Fruit fly (Drosophila melanogaster) whole organism, embryonic: ENCODE results near the gene Eno.
A peak's percentile ranks its signal among the peaks of the same experiment; 100 is the strongest.

Experiments used
- Blimp-1 ChIP-seq: fragments of 200-800 bp; sonication (Bioruptor generic); optimal IDR thresholded peaks from 3 replicates; lab custom pipeline; 2018; ENCODE audit warnings: missing biosample characterization, missing genetic modification characterization, mild to moderate bottlenecking, moderate library complexity, missing genetic modification reagents
- CG10209 ChIP-seq: fragments of 200-800 bp; sonication (Bioruptor generic); optimal IDR thresholded peaks from 3 replicates; lab custom pipeline; 2017; ENCODE audit warnings: missing biosample characterization, mild to moderate bottlenecking, missing genetic modification characterization, missing genetic modification reagents
- CG11696 ChIP-seq: fragments of 200-800 bp; sonication (Bioruptor generic); IDR thresholded peaks from 2 replicates; pipeline ENCODE4 v1.3.6; 2022; ENCODE audit warnings: missing biosample characterization, missing genetic modification characterization
- CG12155 ChIP-seq: fragments of 200-800 bp; sonication (Bioruptor generic); optimal IDR thresholded peaks from 3 replicates; lab custom pipeline; 2016; ENCODE audit warnings: missing biosample characterization, missing genetic modification characterization
- CG12236 ChIP-seq: fragments of 200-800 bp; sonication (Bioruptor generic); optimal IDR thresholded peaks from 2 replicates; lab custom pipeline; 2016; ENCODE audit warnings: missing biosample characterization, missing genetic modification characterization
- CG13287 ChIP-seq: fragments of 200-800 bp; sonication (Bioruptor generic); IDR thresholded peaks from 2 replicates; pipeline ENCODE4 v1.3.6; 2022; ENCODE audit warnings: missing biosample characterization, missing genetic modification characterization; ENCODE audit not compliant: partially characterized antibody
- CG13894 ChIP-seq: fragments of 200-800 bp; sonication (Bioruptor generic); optimal IDR thresholded peaks from 3 replicates; lab custom pipeline; 2018; ENCODE audit warnings: missing biosample characterization, mild to moderate bottlenecking, missing genetic modification characterization, moderate library complexity
- CG14860 ChIP-seq: fragments of 200-800 bp; sonication (Bioruptor generic); IDR thresholded peaks from 3 replicates; pipeline ENCODE4 v1.3.6; 2022; ENCODE audit warnings: missing biosample characterization, missing genetic modification characterization; ENCODE audit not compliant: partially characterized antibody
- CG15011 ChIP-seq: fragments of 200-800 bp; sonication (Bioruptor generic); optimal IDR thresholded peaks from 3 replicates; lab custom pipeline; 2018; ENCODE audit warnings: missing biosample characterization, mild to moderate bottlenecking, missing genetic modification characterization
- CG30020 ChIP-seq: fragments of 200-800 bp; optimal IDR thresholded peaks from 2 replicates; lab custom pipeline; 2019; ENCODE audit warnings: missing biosample characterization, mild to moderate bottlenecking, missing genetic modification characterization, moderate library complexity
- CG32772 ChIP-seq: fragments of 200-800 bp; sonication (Bioruptor generic); IDR thresholded peaks from 2 replicates; pipeline ENCODE4 v1.3.6; 2022; ENCODE audit warnings: missing biosample characterization, missing genetic modification characterization
- CG4617 ChIP-seq: fragments of 200-800 bp; sonication (Bioruptor generic); optimal IDR thresholded peaks from 3 replicates; lab custom pipeline; 2016; ENCODE audit warnings: missing biosample characterization, missing genetic modification characterization, borderline replicate concordance
- CG5953 ChIP-seq: fragments of 200-800 bp; sonication (Bioruptor generic); IDR thresholded peaks from 2 replicates; pipeline ENCODE4 v1.3.6; 2022; ENCODE audit warnings: missing biosample characterization, missing genetic modification characterization
- CG6791 ChIP-seq: fragments of 200-800 bp; sonication (Bioruptor generic); IDR thresholded peaks from 3 replicates; pipeline ENCODE4 v1.3.6; 2022; ENCODE audit warnings: missing biosample characterization, missing genetic modification characterization; ENCODE audit not compliant: partially characterized antibody
- CG7357 ChIP-seq: fragments of 200-800 bp; sonication (Bioruptor generic); IDR thresholded peaks from 3 replicates; pipeline ENCODE4 v1.3.6; 2022; ENCODE audit warnings: missing biosample characterization, missing genetic modification characterization
- CG8089 ChIP-seq: fragments of 200-800 bp; sonication (Bioruptor generic); optimal IDR thresholded peaks from 3 replicates; lab custom pipeline; 2016; ENCODE audit warnings: missing biosample characterization, missing genetic modification characterization
- CG9727 ChIP-seq: fragments of 200-800 bp; sonication (Bioruptor generic); optimal IDR thresholded peaks from 3 replicates; lab custom pipeline; 2017; ENCODE audit warnings: missing biosample characterization, mild to moderate bottlenecking, missing genetic modification characterization
- CG9817 ChIP-seq: fragments of 200-800 bp; sonication (Bioruptor generic); optimal IDR thresholded peaks from 2 replicates; lab custom pipeline; 2018; ENCODE audit warnings: missing biosample characterization, mild to moderate bottlenecking, missing genetic modification characterization, moderate library complexity
- CkIIα-i1 ChIP-seq: fragments of 200-800 bp; sonication (Bioruptor generic); IDR thresholded peaks from 2 replicates; pipeline ENCODE4 v1.3.6; 2022; ENCODE audit warnings: missing biosample characterization, missing genetic modification characterization
- Dfd ChIP-seq, 2 experiments: fragments of >200 bp; optimal IDR thresholded peaks; 2 replicates each; lab custom pipeline; 2017; ENCODE audit warnings: missing biosample characterization in 2 of 2, missing genetic modification characterization in 2 of 2
- H15 ChIP-seq: fragments of 200-800 bp; sonication (Bioruptor generic); IDR thresholded peaks from 3 replicates; pipeline ENCODE4 v1.3.6; 2022; ENCODE audit warnings: missing biosample characterization, missing genetic modification characterization
- Hey ChIP-seq: fragments of 200-800 bp; sonication (Bioruptor generic); optimal IDR thresholded peaks from 3 replicates; lab custom pipeline; 2018; ENCODE audit warnings: missing biosample characterization, mild to moderate bottlenecking, missing genetic modification characterization
- Hr39 ChIP-seq: fragments of >200 bp; optimal IDR thresholded peaks from 2 replicates; lab custom pipeline; 2017
- Nf-YC ChIP-seq: fragments of 200-800 bp; optimal IDR thresholded peaks from 3 replicates; lab custom pipeline; 2019; ENCODE audit warnings: missing biosample characterization, mild to moderate bottlenecking, missing genetic modification characterization, moderate library complexity
- Oli ChIP-seq: fragments of 200-800 bp; sonication (Bioruptor generic); optimal IDR thresholded peaks from 2 replicates; lab custom pipeline; 2018; ENCODE audit warnings: missing biosample characterization, mild to moderate bottlenecking, missing genetic modification characterization, moderate library complexity
- Rx ChIP-seq: fragments of 200-800 bp; sonication (Bioruptor generic); IDR thresholded peaks from 2 replicates; pipeline ENCODE4 v1.3.6; 2022; ENCODE audit warnings: missing biosample characterization, missing genetic modification characterization
- Vsx1 ChIP-seq: fragments of 200-800 bp; sonication (Bioruptor generic); optimal IDR thresholded peaks from 2 replicates; lab custom pipeline; 2017; ENCODE audit warnings: missing biosample characterization, mild to moderate bottlenecking, missing genetic modification characterization, missing genetic modification reagents
- aop ChIP-seq: fragments of 200-800 bp; sonication (Bioruptor generic); IDR thresholded peaks from 2 replicates; pipeline ENCODE4 v1.3.6; 2022; ENCODE audit warnings: missing biosample characterization, missing genetic modification characterization
- cas ChIP-seq: fragments of 200-800 bp; sonication (Bioruptor generic); IDR thresholded peaks from 2 replicates; pipeline ENCODE4 v1.3.6; 2022; ENCODE audit warnings: missing biosample characterization, missing genetic modification characterization
- chm ChIP-seq: fragments of 200-800 bp; sonication (Bioruptor generic); IDR thresholded peaks from 2 replicates; pipeline ENCODE4 v1.3.6; 2022; ENCODE audit warnings: missing biosample characterization, missing genetic modification characterization
- fu2 ChIP-seq: fragments of 200-800 bp; sonication (Bioruptor generic); optimal IDR thresholded peaks from 2 replicates; lab custom pipeline; 2016; ENCODE audit warnings: missing biosample characterization, missing genetic modification characterization
- gcm2 ChIP-seq: fragments of 200-800 bp; sonication (Bioruptor generic); optimal IDR thresholded peaks from 2 replicates; lab custom pipeline; 2016; ENCODE audit warnings: missing biosample characterization, missing genetic modification characterization
- grn ChIP-seq: fragments of 200-800 bp; sonication (Bioruptor generic); optimal IDR thresholded peaks from 3 replicates; lab custom pipeline; 2017; ENCODE audit warnings: missing biosample characterization, missing genetic modification characterization
- jigr1 ChIP-seq: fragments of 200-800 bp; sonication (Bioruptor generic); IDR thresholded peaks from 3 replicates; pipeline ENCODE4 v1.3.6; 2022; ENCODE audit warnings: missing biosample characterization, missing genetic modification characterization
- jing ChIP-seq: fragments of 200-800 bp; sonication (Bioruptor generic); optimal IDR thresholded peaks from 2 replicates; lab custom pipeline; 2018; ENCODE audit warnings: missing biosample characterization, mild to moderate bottlenecking, missing genetic modification characterization
- lilli ChIP-seq: fragments of 200-800 bp; sonication (Bioruptor generic); optimal IDR thresholded peaks from 3 replicates; lab custom pipeline; 2016; ENCODE audit warnings: missing biosample characterization, missing genetic modification characterization
- luna ChIP-seq: fragments of 200-800 bp; sonication (Bioruptor generic); optimal IDR thresholded peaks from 2 replicates; lab custom pipeline; 2016; ENCODE audit warnings: missing biosample characterization, missing genetic modification characterization
- maf-S ChIP-seq: fragments of 200-800 bp; sonication (Bioruptor generic); optimal IDR thresholded peaks from 2 replicates; lab custom pipeline; 2016; ENCODE audit warnings: missing biosample characterization, missing genetic modification characterization
- pan ChIP-seq, 4 experiments: fragments of >200 bp in 3 of 4; fragments of 200-800 bp in 1 of 4; sonication (Bioruptor generic) in 1 of 4; optimal IDR thresholded peaks in 3 of 4; IDR thresholded peaks in 1 of 4; 2 replicates each; pipeline versions ENCODE4 v1.3.6 to Lab custom; 2017 to 2022; ENCODE audit warnings: missing biosample characterization in 2 of 4, missing genetic modification characterization in 2 of 4, mixed read lengths in 1 of 4
- pnt ChIP-seq: fragments of 200-800 bp; sonication (Bioruptor generic); optimal IDR thresholded peaks from 3 replicates; lab custom pipeline; 2016; ENCODE audit warnings: missing biosample characterization, missing genetic modification characterization
- sd ChIP-seq: fragments of 200-800 bp; sonication (Bioruptor generic); optimal IDR thresholded peaks from 3 replicates; lab custom pipeline; 2018; ENCODE audit warnings: missing biosample characterization, mild to moderate bottlenecking, missing genetic modification characterization, moderate library complexity
- seq ChIP-seq: fragments of 200-800 bp; sonication (Bioruptor generic); IDR thresholded peaks from 2 replicates; pipeline ENCODE4 v1.3.6; 2022; ENCODE audit warnings: missing biosample characterization, missing genetic modification characterization
- sna ChIP-seq: fragments of 200-800 bp; sonication (Bioruptor generic); IDR thresholded peaks from 2 replicates; pipeline ENCODE4 v1.3.6; 2022; ENCODE audit warnings: missing biosample characterization, missing genetic modification characterization; ENCODE audit not compliant: partially characterized antibody
- sqz ChIP-seq: fragments of 200-800 bp; sonication (Bioruptor generic); optimal IDR thresholded peaks from 3 replicates; lab custom pipeline; 2018; ENCODE audit warnings: missing biosample characterization, mild to moderate bottlenecking, missing genetic modification characterization
- ssp ChIP-seq: fragments of 200-800 bp; sonication (Bioruptor generic); IDR thresholded peaks from 2 replicates; pipeline ENCODE4 v1.3.6; 2022; ENCODE audit warnings: missing biosample characterization, missing genetic modification characterization
- tna ChIP-seq: fragments of 200-800 bp; sonication (Bioruptor generic); IDR thresholded peaks from 2 replicates; pipeline ENCODE4 v1.3.6; 2022; ENCODE audit warnings: missing biosample characterization, missing genetic modification characterization; ENCODE audit not compliant: partially characterized antibody
- unpg ChIP-seq: fragments of 200-800 bp; sonication (Bioruptor generic); optimal IDR thresholded peaks from 3 replicates; lab custom pipeline; 2018; ENCODE audit warnings: missing biosample characterization, mild to moderate bottlenecking, missing genetic modification characterization, moderate library complexity
- zfh2 ChIP-seq: fragments of 200-800 bp; sonication (Bioruptor generic); optimal IDR thresholded peaks from 2 replicates; lab custom pipeline; 2016; ENCODE audit warnings: missing biosample characterization, missing genetic modification characterization

Eno gene

DNA sequence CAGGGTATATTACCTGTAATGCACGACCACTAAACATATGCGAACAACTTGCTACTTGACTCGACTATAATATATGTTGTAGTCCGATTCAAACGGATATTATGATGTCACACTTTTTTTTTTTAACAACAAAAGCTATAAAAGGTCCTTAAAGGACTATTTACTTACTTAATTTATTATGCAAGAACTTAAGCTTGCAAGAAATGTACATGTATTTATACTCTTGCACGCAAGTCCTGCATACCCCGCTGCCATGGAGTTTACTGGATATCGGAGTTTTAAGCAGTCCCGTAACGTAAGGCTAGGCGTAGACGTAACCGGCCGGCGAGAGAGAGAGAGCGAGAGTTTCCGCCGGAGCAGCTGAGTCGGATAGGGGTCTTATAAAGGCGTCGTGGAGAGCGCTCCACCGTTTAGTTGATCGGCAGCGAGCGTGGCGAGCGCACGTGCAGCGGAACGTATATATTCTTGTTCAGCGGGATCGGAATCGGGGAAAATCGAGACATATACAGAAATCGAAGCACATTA is 7.7 kb upstream of the Eno start (continued):
- TF ChIP-seq chm (GFP tag; lab: Robert Waterston, UW) (no peak; the same call in 1 of the 2 replicates), gcm2 (GFP tag; lab: Kevin White, UChicago) (peak; percentile 67), zfh2 (GFP tag; lab: Kevin White, UChicago) (peak; percentile 88), jing (GFP tag; lab: Kevin White, UChicago) (peak; percentile 87), CG4617 (GFP tag; lab: Kevin White, UChicago) (peak; percentile 72), Blimp-1 (GFP tag; lab: Kevin White, UChicago) (peak; percentile 85), CG9817 (tag; lab: Kevin White, UChicago) (peak; percentile 62), lilli (GFP tag; lab: Kevin White, UChicago) (peak; percentile 92), CG10209 (peak; percentile 89), Nf-YC (tag; lab: Kevin White, UChicago) (no peak), CG13287 (GFP tag; lab: Robert Waterston, UW) (peak; percentile 42; the same call in 1 of the 2 replicates), Oli (tag; lab: Kevin White, UChicago) (peak; percentile 93), sd (peak; percentile 52), CG8089 (GFP tag; lab: Kevin White, UChicago) (peak; percentile 89), Hey (tag; lab: Kevin White, UChicago) (no peak), Vsx1 (GFP tag; lab: Kevin White, UChicago) (peak; percentile 56), CG12155 (GFP tag; lab: Kevin White, UChicago) (peak; percentile 86), luna (GFP tag; lab: Kevin White, UChicago) (peak; percentile 47), Dfd (GFP tag; optimal IDR thresholded peaks at IDR 0.05; lab: Kevin White, UChicago) (no peak), CG13894 (tag; lab: Kevin White, UChicago) (peak; percentile 87), CG30020 (tag; lab: Kevin White, UChicago) (peak; percentile 12), cas (peak; percentile 61; the same call in 1 of the 2 replicates), Hr39 (no peak), CG12236 (GFP tag; lab: Kevin White, UChicago) (peak; percentile 86), seq (GFP tag; lab: Robert Waterston, UW) (peak; percentile 88), CG32772 (peak; percentile 88), sqz (no peak), CG15011 (GFP tag; lab: Kevin White, UChicago) (peak; percentile 78), aop (GFP tag; lab: Robert Waterston, UW) (no peak), sna (GFP tag; lab: Robert Waterston, UW) (0 out of 2 replicates have a peak, but pooled peaks have one; percentile 14), CG6791 (GFP tag; lab: Robert Waterston, UW) (0 out of 3 replicates have a peak, but pooled peaks have one; percentile 39), pan (optimal IDR thresholded peaks at IDR 0.05; lab: Kevin White, UChicago) (peak in 1 of 2 experiments; percentile 48), pan (GFP tag; optimal IDR thresholded peaks at IDR 0.05 in 1 of 2, IDR thresholded peaks at IDR 0.05 in 1 of 2) (peak in 1 of 2 experiments; percentile 90), CG14860 (GFP tag; lab: Robert Waterston, UW) (0 out of 3 replicates have a peak, but pooled peaks have one; percentile 25), CG9727 (GFP tag; lab: Kevin White, UChicago) (peak; percentile 88), maf-S (GFP tag; lab: Kevin White, UChicago) (peak; percentile 80), CkIIα-i1 (GFP tag; lab: Robert Waterston, UW) (peak; percentile 13; the same call in 1 of the 2 replicates), Rx (GFP tag; lab: Robert Waterston, UW) (peak; percentile 70), CG5953 (GFP tag; lab: Robert Waterston, UW) (peak; percentile 71; the same call in 1 of the 2 replicates), fu2 (GFP tag; lab: Kevin White, UChicago) (peak; percentile 83), grn (peak; percentile 20), jigr1 (GFP tag; lab: Robert Waterston, UW) (peak; percentile 86; the same call in 2 of the 3 replicates), H15 (GFP tag; lab: Robert Waterston, UW) (peak; percentile 76), tna (peak; percentile 35; the same call in 1 of the 2 replicates), pnt (GFP tag; lab: Kevin White, UChicago) (peak; percentile 94), CG7357 (GFP tag; lab: Robert Waterston, UW) (peak; percentile 79; the same call in 2 of the 3 replicates), CG11696 (GFP tag; lab: Robert Waterston, UW) (no peak), ssp (peak; percentile 79), unpg (GFP tag; lab: Kevin White, UChicago) (peak; percentile 88)
